Worm (Caenorhabditis elegans) whole organism, L4/young adult: Measurements from ENCODE around the gene M03E7.1.
A peak's percentile ranks its signal among the peaks of the same experiment; 100 is the strongest.
"Not testable (repeated sequence)": the region's sequence is repeated elsewhere in the genome, so short reads cannot be mapped to it uniquely, and the experiment has no call there.

Experiments
- W03F9.2 ChIP-seq: fragments of 150-350 bp; optimal IDR thresholded peaks from 2 replicates; lab custom pipeline; 2014; ENCODE audit warnings: missing biosample characterization, missing genetic modification characterization
- dao-5 ChIP-seq: sonication (generic microtip); optimal IDR thresholded peaks from 2 replicates; lab custom pipeline; 2016; ENCODE audit warnings: missing genotype, missing genetic modification characterization, moderate library complexity, missing compliant biosample characterization
- him-1 ChIP-seq: sonication (generic microtip); optimal IDR thresholded peaks from 2 replicates; lab custom pipeline; 2016; ENCODE audit warnings: missing genotype, missing genetic modification reagents, missing genetic modification characterization, missing compliant biosample characterization

M03E7.1 gene

ce11 chrV:5644171-5644570 is 22.7 kb downstream of the M03E7.1 start, which contains the start of gene srx-117:
Gene srx-117 (plus strand): TSS chrV:5644471.
- TF ChIP-seq him-1 (tag; lab: Kevin White, UChicago) (no peak), dao-5 (tag; lab: Kevin White, UChicago) (no peak), W03F9.2 (tag; lab: Kevin White, UChicago) (no peak)

- TF ChIP-seq dao-5 (tag; lab: Kevin White, UChicago) (no peak), him-1 (tag; lab: Kevin White, UChicago) (no peak), W03F9.2 (tag; lab: Kevin White, UChicago) (no peak)
Measured at ce11 chrV:5647359-5647758, 25.9 kb downstream of the M03E7.1 start, which contains the start of gene C14C11.4. Gene C14C11.4 (plus strand): TSS chrV:5647610.

- no peak for TF ChIP-seq dao-5 (tag; lab: Kevin White, UChicago)
- TF ChIP-seq W03F9.2 (tag; lab: Kevin White, UChicago) = no peak
- TF ChIP-seq him-1 (tag; lab: Kevin White, UChicago) = no peak
Measured at ce11 chrV:5651905-5652304, 30.4 kb downstream of the M03E7.1 start.

- no peak for TF ChIP-seq W03F9.2 (tag; lab: Kevin White, UChicago)
- TF ChIP-seq him-1 (tag; lab: Kevin White, UChicago) = no peak
- TF ChIP-seq dao-5 (tag; lab: Kevin White, UChicago) = no peak
Measured at ce11 chrV:5653990-5654499, 32.6 kb downstream of the M03E7.1 start, which contains the start of gene hex-2. Gene hex-2 (plus strand): TSS chrV:5654449.

- TF ChIP-seq W03F9.2 (tag; lab: Kevin White, UChicago) (no peak), dao-5 (tag; lab: Kevin White, UChicago) (no peak), him-1 (tag; lab: Kevin White, UChicago) (no peak)
Measured at ce11 chrV:5660604-5661209, 39.2 kb downstream of the M03E7.1 start, which contains the start of the genes mut-14 and C14C11.2. Gene mut-14 (minus strand): TSS chrV:5660704. Gene C14C11.2 (plus strand): TSS chrV:5661159.

- TF ChIP-seq dao-5, him-1, W03F9.2 (tag; lab: Kevin White, UChicago): not testable (repeated sequence)
Measured at ce11 chrV:5663317-5663716, 41.8 kb downstream of the M03E7.1 start, which contains the start of gene C14C11.1. Gene C14C11.1 (plus strand): TSS chrV:5663617.

ce11 chrV:5666036-5666729 is 44.7 kb downstream of the M03E7.1 start, which contains the start of gene C14C11.7:
Gene C14C11.7 (minus strand): TSS chrV:5666086.
- TF ChIP-seq W03F9.2 (tag; lab: Kevin White, UChicago) = no peak
- TF ChIP-seq dao-5 (tag; lab: Kevin White, UChicago) = no peak
- TF ChIP-seq him-1 (tag; lab: Kevin White, UChicago) = no peak

ce11 chrV:5667337-5667736 is 45.8 kb downstream of the M03E7.1 start:
- TF ChIP-seq him-1 (tag; lab: Kevin White, UChicago) (no peak), W03F9.2 (tag; lab: Kevin White, UChicago) (peak; percentile 18)

- no peak for TF ChIP-seq him-1 (tag; lab: Kevin White, UChicago)
- TF ChIP-seq dao-5 (tag; lab: Kevin White, UChicago) = no peak
- no peak for TF ChIP-seq W03F9.2 (tag; lab: Kevin White, UChicago)
Measured at ce11 chrV:5668968-5669367, 47.5 kb downstream of the M03E7.1 start.

- TF ChIP-seq him-1 (tag; lab: Kevin White, UChicago) (no peak), dao-5 (tag; lab: Kevin White, UChicago) (no peak), W03F9.2 (tag; lab: Kevin White, UChicago) (no peak)
Measured at ce11 chrV:5672270-5672669, 50.8 kb downstream of the M03E7.1 start.
